Fruit fly (Drosophila melanogaster) whole organism, larva: Measurements from ENCODE around the gene CG10979.

Experiments
- noc ChIP-seq: fragments of 200-800 bp; sonication (Bioruptor generic); optimal IDR thresholded peaks from 3 replicates; lab custom pipeline; 2019; ENCODE audit warnings: missing biosample characterization, mild to moderate bottlenecking, missing genetic modification characterization, moderate library complexity

The CG10979 gene

dm6 chr3R:5794267-5795089 lies at the start of gene CG10979, which contains the start of gene PSMG1:
Gene CG10979, plus strand, starts transcription at chr3R:5794705.
Gene PSMG1, minus strand, starts transcription at chr3R:5794317.
- TF ChIP-seq noc (tag; lab: Kevin White, UChicago): no peak

- no peak for TF ChIP-seq noc (tag; lab: Kevin White, UChicago)
These were observed 47.9 kb upstream of the CG10979 start for dm6 chr3R:5746646-5747045.

DNA sequence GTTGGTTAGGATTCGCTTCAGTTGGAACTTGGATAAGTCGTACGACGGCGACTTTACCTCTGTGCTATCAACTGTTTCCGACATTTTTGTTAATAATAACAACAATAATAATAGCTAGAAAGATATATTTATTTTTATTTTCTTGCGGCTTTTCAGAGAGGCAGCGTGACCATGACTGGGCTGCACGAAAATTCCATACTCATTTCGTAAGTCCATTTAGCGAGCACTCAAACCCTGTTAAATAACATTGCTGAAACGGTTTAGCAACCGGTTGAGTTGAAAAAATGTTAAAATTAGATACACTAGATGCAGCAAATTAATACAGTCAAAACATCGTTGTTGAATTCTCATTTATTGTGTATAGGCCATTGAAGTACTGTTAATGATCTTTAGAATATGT lies 39.9 kb upstream of the CG10979 start, which contains the start of gene Dcps:
Gene Dcps (minus strand): TSS at position 181 of the 400 bp plus-strand sequence.
- no peak for TF ChIP-seq noc (tag; lab: Kevin White, UChicago)

- no peak for TF ChIP-seq noc (tag; lab: Kevin White, UChicago)
These were observed 35.8 kb upstream of the CG10979 start, which contains the start of gene Sec8 for dm6 chr3R:5758624-5759209. Gene Sec8, minus strand, starts transcription at chr3R:5758997.

DNA sequence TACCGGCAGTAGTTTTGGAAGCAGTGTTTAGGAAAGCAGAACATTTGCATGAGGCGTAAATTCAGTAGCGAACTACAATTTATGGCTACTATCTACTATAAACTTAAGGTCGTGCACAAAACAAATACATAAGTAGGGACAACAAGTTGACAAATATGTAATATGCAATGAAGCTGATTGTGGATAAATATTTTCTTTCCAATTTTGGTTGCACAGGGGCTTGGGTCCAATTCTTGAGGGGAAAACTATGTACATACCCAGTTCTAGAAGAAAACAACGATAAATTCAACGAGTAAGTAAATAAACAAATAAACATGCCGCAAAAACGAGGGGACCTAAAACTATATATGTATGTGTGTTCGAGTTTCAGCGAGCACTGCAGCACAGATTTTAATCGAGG lies 33.5 kb upstream of the CG10979 start:
- no peak for TF ChIP-seq noc (tag; lab: Kevin White, UChicago)

DNA sequence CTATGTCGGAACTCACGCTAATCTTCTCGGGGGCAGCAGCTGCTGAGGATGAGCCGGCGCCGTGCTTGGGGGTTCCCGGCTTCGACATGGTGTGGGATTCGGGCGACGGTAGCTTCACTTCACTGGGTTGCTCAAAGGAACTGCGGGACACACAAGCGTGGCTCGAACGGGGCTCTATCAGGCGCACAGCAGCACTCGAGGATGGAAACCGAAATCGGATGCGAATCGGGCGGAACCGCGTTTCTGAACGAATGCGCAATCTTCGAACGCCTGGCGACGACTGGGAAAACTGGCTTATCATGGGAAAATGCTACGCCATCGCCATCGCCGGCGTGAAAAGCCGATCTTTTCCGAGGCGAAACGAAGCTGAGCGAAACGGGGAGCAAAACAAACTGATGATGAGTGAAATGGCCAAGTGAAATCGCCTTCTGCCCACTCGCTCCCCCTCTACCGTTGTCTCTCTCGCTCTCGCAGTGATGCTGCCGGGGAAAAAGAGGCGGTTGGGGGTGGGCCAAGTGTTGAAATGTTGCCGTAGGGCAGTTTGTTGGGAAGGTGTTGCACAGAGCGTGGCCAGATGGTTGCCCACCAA lies 22.8 kb upstream of the CG10979 start:
- no peak for TF ChIP-seq noc (tag; lab: Kevin White, UChicago)

dm6 chr3R:5772433-5772832 lies 22.1 kb upstream of the CG10979 start:
- no peak for TF ChIP-seq noc (tag; lab: Kevin White, UChicago)

- TF ChIP-seq noc (tag; lab: Kevin White, UChicago): no peak
These were observed 15.5 kb upstream of the CG10979 start, which contains the start of gene jagn for dm6 chr3R:5778731-5779593. Gene jagn, plus strand, starts transcription at chr3R:5779315.

DNA sequence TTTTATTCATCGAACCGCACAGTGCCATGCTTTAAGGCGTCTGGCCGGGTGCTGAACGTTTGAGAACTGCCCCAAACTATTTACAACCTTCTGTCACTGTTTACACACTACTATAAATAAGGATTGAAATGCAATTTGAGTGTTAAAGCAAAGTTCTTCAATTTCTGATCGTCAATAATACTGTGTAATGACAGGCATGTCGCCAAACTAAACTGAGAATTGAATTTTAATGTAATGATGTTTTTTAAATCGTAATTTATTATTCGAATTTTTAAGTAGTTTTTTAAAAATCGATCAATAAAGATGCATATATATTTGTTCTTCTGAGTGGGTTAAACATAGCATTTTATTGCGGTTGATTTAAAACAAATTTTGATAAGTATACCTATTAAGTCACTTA lies 13.5 kb upstream of the CG10979 start, which contains the start of gene CG2082:
Gene CG2082 (minus strand): TSS at position 101 of the 400 bp plus-strand sequence.
- TF ChIP-seq noc (tag; lab: Kevin White, UChicago): no peak

DNA sequence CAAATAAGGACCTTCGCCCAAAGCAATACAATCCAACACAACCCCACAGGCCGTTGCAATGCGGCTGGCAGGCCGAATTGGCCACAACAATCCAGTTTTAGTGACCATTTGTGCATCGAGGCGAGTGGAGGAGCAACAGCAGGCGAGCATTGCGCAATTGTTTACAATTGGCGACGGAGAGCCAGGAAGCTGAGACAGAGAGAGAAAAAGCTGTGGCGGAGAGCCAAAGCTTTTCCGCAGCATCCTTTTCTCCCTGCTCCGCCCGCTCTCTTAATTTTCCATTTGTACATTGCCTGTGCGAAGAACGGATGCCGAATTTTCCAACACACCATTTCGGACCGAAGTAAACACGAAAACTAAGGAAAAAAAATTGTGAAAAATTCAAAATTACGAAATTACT lies 13.0 kb upstream of the CG10979 start, which contains the start of gene kat-60L1:
Gene kat-60L1 (plus strand): TSS at position 301 of the 400 bp plus-strand sequence.
- no peak for TF ChIP-seq noc (tag; lab: Kevin White, UChicago)

DNA sequence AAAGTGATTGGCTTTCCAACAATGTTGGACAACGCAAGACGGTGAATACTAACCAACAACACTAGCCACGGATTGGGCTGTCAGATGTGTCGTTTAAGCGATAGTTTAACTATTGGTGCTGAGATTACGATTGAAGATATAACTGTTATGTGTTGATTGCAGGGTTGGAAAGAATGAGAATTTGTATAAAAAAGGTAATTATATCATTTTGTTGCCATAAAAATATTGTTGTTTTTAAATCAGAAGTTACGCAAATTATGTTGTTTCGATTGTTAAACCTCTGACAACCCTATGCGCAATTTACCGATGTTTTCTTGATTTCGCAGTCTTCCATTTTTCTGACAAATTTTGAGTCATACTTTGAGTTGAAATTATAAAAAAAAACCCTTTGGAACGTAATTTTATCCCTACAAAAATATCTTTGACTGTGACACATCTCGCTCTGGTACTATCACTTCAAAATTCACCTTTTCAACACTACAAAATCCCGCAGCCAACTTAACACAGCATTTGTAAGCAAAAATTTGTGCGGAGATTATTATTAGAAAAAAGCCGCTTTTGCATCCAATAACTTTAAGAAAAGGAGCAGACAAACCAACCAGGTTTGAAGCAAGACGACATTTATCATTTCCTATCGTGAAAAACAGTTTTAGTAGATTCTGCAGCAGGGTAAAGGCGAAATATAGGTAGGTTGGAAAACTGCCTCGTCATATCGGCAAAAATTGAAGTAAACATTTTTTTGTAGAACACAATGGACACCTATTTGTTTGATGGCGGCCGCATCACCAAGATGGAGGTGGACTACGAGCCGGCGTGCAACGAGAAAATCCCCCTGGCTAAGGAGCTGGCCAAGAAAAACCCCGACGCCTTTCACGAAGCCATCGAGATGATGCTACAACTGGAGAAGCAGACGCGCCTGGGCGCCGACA lies 5.2 kb upstream of the CG10979 start, which contains the start of the genes Hat1 and Rpn5:
Gene Hat1 (minus strand): TSS at position 360 of the 929 bp plus-strand sequence.
Gene Rpn5 (plus strand): TSS at position 469 of the 929 bp plus-strand sequence.
- TF ChIP-seq noc (tag; lab: Kevin White, UChicago): peak; percentile 88

dm6 chr3R:5791497-5791896 lies 3.0 kb upstream of the CG10979 start, which contains the start of gene Hpf1:
Gene Hpf1, plus strand, starts transcription at chr3R:5791879.
- peak; percentile 99 for TF ChIP-seq noc (tag; lab: Kevin White, UChicago)

- no peak for TF ChIP-seq noc (tag; lab: Kevin White, UChicago)
These were observed 3.2 kb downstream of the CG10979 start for dm6 chr3R:5797709-5798108.
